Fruit fly (Drosophila melanogaster) whole organism, embryonic: ENCODE data around the gene CG32590.

Experiments used
- Adf1 ChIP-seq: fragments of 200-800 bp; sonication (Bioruptor generic); IDR thresholded peaks from 2 replicates; pipeline ENCODE4 v1.3.6; 2022; ENCODE audit warnings: missing biosample characterization, missing genetic modification characterization
- Aef1 ChIP-seq: fragments of 200-800 bp; sonication (Bioruptor generic); IDR thresholded peaks from 3 replicates; pipeline ENCODE4 v1.3.6; 2022; ENCODE audit warnings: missing biosample characterization, missing genetic modification characterization
- BtbVII ChIP-seq: fragments of 200-800 bp; sonication (Bioruptor generic); optimal IDR thresholded peaks from 3 replicates; lab custom pipeline; 2017; ENCODE audit warnings: missing biosample characterization, mild to moderate bottlenecking, missing genetic modification characterization
- CG10565 ChIP-seq: fragments of 200-800 bp; sonication (Bioruptor generic); optimal IDR thresholded peaks from 3 replicates; lab custom pipeline; 2016; ENCODE audit warnings: missing biosample characterization, mild to moderate bottlenecking, missing genetic modification characterization
- CG11456 ChIP-seq: fragments of 200-800 bp; sonication (Bioruptor generic); IDR thresholded peaks from 3 replicates; pipeline ENCODE4 v1.3.6; 2022; ENCODE audit warnings: missing biosample characterization, missing genetic modification characterization
- CG12769 ChIP-seq: fragments of 200-800 bp; sonication (Bioruptor generic); optimal IDR thresholded peaks from 2 replicates; lab custom pipeline; 2019; ENCODE audit warnings: missing biosample characterization, mild to moderate bottlenecking, missing genetic modification characterization, moderate library complexity
- CG15269 ChIP-seq: fragments of 200-800 bp; sonication (Bioruptor generic); optimal IDR thresholded peaks from 2 replicates; lab custom pipeline; 2018; ENCODE audit warnings: missing biosample characterization, mild to moderate bottlenecking, missing genetic modification characterization, moderate library complexity
- CG16813 ChIP-seq: fragments of 200-800 bp; sonication (Bioruptor generic); IDR thresholded peaks from 3 replicates; pipeline ENCODE4 v1.3.6; 2022; ENCODE audit warnings: missing biosample characterization, missing genetic modification characterization; ENCODE audit not compliant: partially characterized antibody
- CG2202 ChIP-seq: fragments of 200-800 bp; sonication (Bioruptor generic); optimal IDR thresholded peaks from 2 replicates; lab custom pipeline; 2018; ENCODE audit warnings: missing biosample characterization, mild to moderate bottlenecking, missing genetic modification characterization
- CG2712 ChIP-seq: fragments of 200-800 bp; optimal IDR thresholded peaks from 3 replicates; lab custom pipeline; 2019; ENCODE audit warnings: missing biosample characterization, mild to moderate bottlenecking, missing genetic modification characterization, moderate library complexity
- CG31388 ChIP-seq: fragments of 200-800 bp; sonication (Bioruptor generic); optimal IDR thresholded peaks from 2 replicates; lab custom pipeline; 2016; ENCODE audit warnings: missing biosample characterization, missing genetic modification characterization
- CG3995 ChIP-seq: fragments of 200-800 bp; sonication (Bioruptor generic); optimal IDR thresholded peaks from 3 replicates; lab custom pipeline; 2016; ENCODE audit warnings: missing biosample characterization, missing genetic modification characterization
- CG4360 ChIP-seq: fragments of 200-800 bp; sonication (Bioruptor generic); IDR thresholded peaks from 2 replicates; pipeline ENCODE4 v1.3.6; 2022; ENCODE audit warnings: missing biosample characterization, missing genetic modification characterization
- CG43689 ChIP-seq: fragments of 200-800 bp; sonication (Bioruptor generic); IDR thresholded peaks from 2 replicates; pipeline ENCODE4 v1.3.6; 2022; ENCODE audit warnings: missing biosample characterization, missing genetic modification characterization
- CG7357 ChIP-seq: fragments of 200-800 bp; sonication (Bioruptor generic); IDR thresholded peaks from 3 replicates; pipeline ENCODE4 v1.3.6; 2022; ENCODE audit warnings: missing biosample characterization, missing genetic modification characterization
- CG8359 ChIP-seq: fragments of 200-800 bp; sonication (Bioruptor generic); optimal IDR thresholded peaks from 2 replicates; lab custom pipeline; 2017; ENCODE audit warnings: missing biosample characterization, mild to moderate bottlenecking, missing genetic modification characterization, borderline replicate concordance
- D19B ChIP-seq: fragments of 200-800 bp; sonication (Bioruptor generic); optimal IDR thresholded peaks from 2 replicates; lab custom pipeline; 2017; ENCODE audit warnings: missing biosample characterization, mild to moderate bottlenecking, missing genetic modification characterization
- Dad ChIP-seq: fragments of 200-800 bp; sonication (Bioruptor generic); optimal IDR thresholded peaks from 3 replicates; lab custom pipeline; 2016; ENCODE audit warnings: missing biosample characterization, missing genetic modification characterization
- Doc2 ChIP-seq: fragments of 200-800 bp; sonication (Bioruptor generic); IDR thresholded peaks from 2 replicates; pipeline ENCODE4 v1.3.6; 2022; ENCODE audit warnings: missing biosample characterization, missing genetic modification characterization
- Dref ChIP-seq: fragments of 200-800 bp; sonication (Bioruptor generic); IDR thresholded peaks from 2 replicates; pipeline ENCODE4 v1.3.6; 2022; ENCODE audit warnings: missing biosample characterization, missing genetic modification characterization
- Drgx ChIP-seq: fragments of 200-800 bp; sonication (Bioruptor generic); IDR thresholded peaks from 2 replicates; pipeline ENCODE4 v1.3.6; 2022; ENCODE audit warnings: missing biosample characterization, missing genetic modification characterization
- HLH4C ChIP-seq: fragments of 200-800 bp; sonication (Bioruptor generic); IDR thresholded peaks from 3 replicates; pipeline ENCODE4 v1.3.6; 2022; ENCODE audit warnings: missing biosample characterization, missing genetic modification characterization; ENCODE audit not compliant: partially characterized antibody
- Hand ChIP-seq: fragments of 200-800 bp; sonication (Bioruptor generic); optimal IDR thresholded peaks from 2 replicates; lab custom pipeline; 2017; ENCODE audit warnings: mild to moderate bottlenecking, missing biosample characterization, missing genetic modification reagents, missing genetic modification characterization
- Jarid2 ChIP-seq: fragments of 200-800 bp; sonication (Bioruptor generic); optimal IDR thresholded peaks from 3 replicates; lab custom pipeline; 2017; ENCODE audit warnings: mild to moderate bottlenecking, missing biosample characterization, missing genetic modification reagents, missing genetic modification characterization
- Lhr ChIP-seq: fragments of 200-800 bp; sonication (Bioruptor generic); optimal IDR thresholded peaks from 3 replicates; lab custom pipeline; 2017; ENCODE audit warnings: mild to moderate bottlenecking, missing biosample characterization, missing genetic modification reagents, missing genetic modification characterization
- Mad ChIP-seq: fragments of 200-800 bp; sonication (Bioruptor generic); optimal IDR thresholded peaks from 2 replicates; lab custom pipeline; 2016; ENCODE audit warnings: missing biosample characterization, missing genetic modification characterization
- Sin3A ChIP-seq: fragments of >200 bp; optimal IDR thresholded peaks from 2 replicates; lab custom pipeline; 2018
- Trl ChIP-seq, 3 experiments: fragments of >200 bp in 2 of 3; fragments of 200-800 bp in 1 of 3; sonication (Bioruptor generic) in 1 of 3; optimal IDR thresholded peaks; 2 replicates in 1 of 3; 3 replicates in 2 of 3; lab custom pipeline; 2016 to 2017; ENCODE audit warnings: missing biosample characterization in 1 of 3, missing genetic modification characterization in 1 of 3
- YL-1 ChIP-seq: fragments of 200-800 bp; sonication (Bioruptor generic); optimal IDR thresholded peaks from 3 replicates; lab custom pipeline; 2017; ENCODE audit warnings: missing biosample characterization, mild to moderate bottlenecking, missing genetic modification characterization
- az2 ChIP-seq: fragments of 200-800 bp; sonication (Bioruptor generic); optimal IDR thresholded peaks from 3 replicates; lab custom pipeline; 2016; ENCODE audit warnings: missing biosample characterization, missing genetic modification characterization
- bigmax ChIP-seq: fragments of 200-800 bp; sonication (Bioruptor generic); optimal IDR thresholded peaks from 2 replicates; lab custom pipeline; 2018; ENCODE audit warnings: missing biosample characterization, mild to moderate bottlenecking, missing genetic modification characterization
- cad ChIP-seq: fragments of >200 bp; optimal IDR thresholded peaks from 2 replicates; lab custom pipeline; 2017; ENCODE audit warnings: missing biosample characterization, missing genetic modification characterization
- cg ChIP-seq: fragments of 200-800 bp; sonication (Bioruptor generic); optimal IDR thresholded peaks from 3 replicates; lab custom pipeline; 2019; ENCODE audit warnings: missing biosample characterization, mild to moderate bottlenecking, missing genetic modification characterization, moderate library complexity
- da ChIP-seq: fragments of 200-800 bp; sonication (Bioruptor generic); optimal IDR thresholded peaks from 2 replicates; lab custom pipeline; 2016; ENCODE audit warnings: missing biosample characterization, missing genetic modification characterization
- dm ChIP-seq: fragments of 200-800 bp; sonication (Bioruptor generic); optimal IDR thresholded peaks from 3 replicates; lab custom pipeline; 2016; ENCODE audit warnings: missing biosample characterization, missing genetic modification characterization
- gfzf ChIP-seq: fragments of 200-800 bp; sonication (Bioruptor generic); optimal IDR thresholded peaks from 2 replicates; lab custom pipeline; 2016; ENCODE audit warnings: missing biosample characterization, mild to moderate bottlenecking, missing genetic modification characterization, moderate library complexity
- gsb-n ChIP-seq: fragments of 200-800 bp; sonication (Bioruptor generic); optimal IDR thresholded peaks from 3 replicates; lab custom pipeline; 2018; ENCODE audit warnings: missing biosample characterization, mild to moderate bottlenecking, missing genetic modification characterization
- hkb ChIP-seq, 2 experiments: fragments of 200-800 bp in 1 of 2; fragments of >200 bp in 1 of 2; sonication (Bioruptor generic) in 1 of 2; IDR thresholded peaks in 1 of 2; optimal IDR thresholded peaks in 1 of 2; 2 replicates each; pipeline versions ENCODE4 v1.3.6 to Lab custom; 2017 to 2022; ENCODE audit warnings: missing biosample characterization in 1 of 2, missing genetic modification characterization in 1 of 2
- kni ChIP-seq: fragments of 200-800 bp; sonication (Bioruptor generic); optimal IDR thresholded peaks from 3 replicates; lab custom pipeline; 2017; ENCODE audit warnings: mild to moderate bottlenecking, missing biosample characterization, missing genetic modification reagents, missing genetic modification characterization
- lov ChIP-seq, 2 experiments: fragments of 200-800 bp in 1 of 2; fragments of >200 bp in 1 of 2; sonication (Bioruptor generic) in 1 of 2; IDR thresholded peaks in 1 of 2; optimal IDR thresholded peaks in 1 of 2; 2 replicates in 1 of 2; 3 replicates in 1 of 2; pipeline versions ENCODE4 v1.3.6 to Lab custom; 2017 to 2022; ENCODE audit warnings: missing biosample characterization in 1 of 2, missing genetic modification characterization in 1 of 2
- pita ChIP-seq: fragments of 200-800 bp; sonication (Bioruptor generic); optimal IDR thresholded peaks from 2 replicates; lab custom pipeline; 2017; ENCODE audit warnings: missing biosample characterization, mild to moderate bottlenecking, missing genetic modification characterization
- pzg ChIP-seq: fragments of 200-800 bp; sonication (Bioruptor generic); optimal IDR thresholded peaks from 3 replicates; lab custom pipeline; 2018; ENCODE audit warnings: missing biosample characterization, mild to moderate bottlenecking, missing genetic modification characterization, moderate library complexity
- sd ChIP-seq: fragments of 200-800 bp; sonication (Bioruptor generic); optimal IDR thresholded peaks from 3 replicates; lab custom pipeline; 2018; ENCODE audit warnings: missing biosample characterization, mild to moderate bottlenecking, missing genetic modification characterization, moderate library complexity
- sens-2 ChIP-seq: fragments of 200-800 bp; sonication (Bioruptor generic); IDR thresholded peaks from 2 replicates; pipeline ENCODE4 v1.3.6; 2022; ENCODE audit warnings: missing biosample characterization, missing genetic modification characterization
- sna ChIP-seq: fragments of 200-800 bp; sonication (Bioruptor generic); IDR thresholded peaks from 2 replicates; pipeline ENCODE4 v1.3.6; 2022; ENCODE audit warnings: missing biosample characterization, missing genetic modification characterization; ENCODE audit not compliant: partially characterized antibody
- tll ChIP-seq, 2 experiments: fragments of 200-800 bp in 1 of 2; fragments of >200 bp in 1 of 2; sonication (Bioruptor generic) in 1 of 2; optimal IDR thresholded peaks; 2 replicates each; lab custom pipeline; 2017 to 2019; ENCODE audit warnings: missing biosample characterization in 2 of 2, missing genetic modification characterization in 2 of 2, mild to moderate bottlenecking in 1 of 2, moderate library complexity in 1 of 2
- trem ChIP-seq: fragments of 200-800 bp; optimal IDR thresholded peaks from 3 replicates; lab custom pipeline; 2019; ENCODE audit warnings: missing biosample characterization, mild to moderate bottlenecking, missing genetic modification characterization, moderate library complexity
- z ChIP-seq: fragments of 200-800 bp; sonication (Bioruptor generic); IDR thresholded peaks from 3 replicates; pipeline ENCODE4 v1.3.6; 2022; ENCODE audit warnings: missing biosample characterization, missing genetic modification characterization

Gene CG32590

DNA sequence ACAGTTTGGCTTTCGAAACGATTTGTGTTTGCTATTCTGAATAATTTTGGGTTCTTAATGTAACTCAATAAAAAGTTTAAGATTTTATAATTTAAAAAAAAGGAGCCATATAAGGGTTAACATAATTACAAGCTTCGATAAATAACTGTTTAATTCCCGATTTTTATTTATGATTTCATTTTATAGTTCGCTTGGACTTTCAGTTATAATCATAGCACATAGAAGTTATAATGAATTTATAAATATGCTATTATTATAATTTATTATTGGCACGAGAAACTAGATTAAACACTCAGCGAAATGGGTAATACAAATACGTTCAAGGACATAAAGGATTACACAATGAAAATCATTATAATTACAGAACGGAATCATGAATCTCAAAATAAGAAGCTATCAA, 2.5 kb downstream of the CG32590 start, which contains the start of gene CG14410:
Gene CG14410 (plus strand): TSS at position 301 of the 400 bp plus-strand sequence.
- TF ChIP-seq Mad (GFP tag; lab: Kevin White, UChicago) (no peak), Aef1 (GFP tag; lab: Robert Waterston, UW) (no peak), Drgx (GFP tag; lab: Robert Waterston, UW) (no peak), D19B (no peak), CG10565 (GFP tag; lab: Kevin White, UChicago) (no peak), CG2712 (no peak), CG12769 (tag; lab: Kevin White, UChicago) (no peak), HLH4C (no peak), lov (optimal IDR thresholded peaks at IDR 0.05; lab: Kevin White, UChicago) (no peak), lov (GFP tag; IDR thresholded peaks at IDR 0.05; lab: Robert Waterston, UW) (no peak), sens-2 (GFP tag; lab: Robert Waterston, UW) (no peak), Hand (no peak), BtbVII (GFP tag; lab: Kevin White, UChicago) (no peak), pita (GFP tag; lab: Kevin White, UChicago) (no peak), da (GFP tag; lab: Kevin White, UChicago) (no peak), Doc2 (GFP tag; lab: Robert Waterston, UW) (no peak), CG31388 (GFP tag; lab: Kevin White, UChicago) (no peak), sd (tag; lab: Kevin White, UChicago) (no peak), CG2202 (no peak), CG11456 (no peak), gsb-n (tag; lab: Kevin White, UChicago) (no peak)

DNA sequence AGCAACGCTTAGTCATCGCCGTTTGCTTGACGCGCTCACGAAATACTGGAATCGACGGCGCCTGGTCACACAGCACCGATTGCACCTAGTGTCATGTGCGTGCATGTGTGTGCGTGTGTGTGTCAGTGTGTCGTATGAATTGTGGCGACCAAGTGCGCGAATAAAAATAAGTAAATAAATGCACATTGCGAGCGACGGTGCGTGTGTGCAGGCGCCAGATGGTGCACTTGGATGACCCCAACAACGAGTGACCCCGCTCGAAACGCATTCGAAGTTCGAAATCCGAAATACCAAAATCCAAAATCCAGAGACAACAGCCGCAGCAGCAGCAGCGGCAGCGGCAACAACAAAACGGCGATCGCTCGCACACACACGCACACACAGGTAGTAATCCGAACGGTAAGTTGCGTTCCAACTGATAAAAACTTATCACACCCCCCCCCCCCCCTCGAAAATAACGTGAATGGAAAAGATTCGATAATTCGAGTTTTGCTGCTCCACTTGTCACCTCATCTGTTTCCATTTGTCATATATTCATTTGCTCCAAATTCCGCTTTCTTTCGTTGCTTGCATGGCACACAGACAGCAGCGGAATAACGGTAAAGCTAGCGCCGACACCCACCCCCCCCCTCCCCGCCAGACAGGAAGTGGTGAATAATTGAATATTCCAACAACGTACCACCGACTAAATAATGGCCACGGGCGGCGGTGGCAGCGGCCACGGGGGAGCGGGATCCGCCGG, 6.2 kb downstream of the CG32590 start, which contains the start of gene CG14411:
Gene CG14411 (plus strand): TSS at position 86 of the 742 bp plus-strand sequence.
- peak; percentile 29 for TF ChIP-seq Sin3A
- TF ChIP-seq CG16813, result peak; percentile 18; the same call in 1 of the 3 replicates
- TF ChIP-seq CG8359, result no peak
- peak; percentile 36 for TF ChIP-seq Lhr (GFP tag; lab: Kevin White, UChicago)
- TF ChIP-seq gfzf, result peak; percentile 78
- TF ChIP-seq Jarid2 (GFP tag; lab: Kevin White, UChicago), result peak; percentile 42
- peak; percentile 32 for TF ChIP-seq dm (GFP tag; lab: Kevin White, UChicago)
- TF ChIP-seq sna (GFP tag; lab: Robert Waterston, UW), result peak; percentile 16; the same call in 1 of the 2 replicates
- no peak for TF ChIP-seq CG43689 (GFP tag; lab: Robert Waterston, UW)
- TF ChIP-seq CG4360, result peak; percentile 58
- peak; percentile 2 for TF ChIP-seq CG3995 (GFP tag; lab: Kevin White, UChicago)
- TF ChIP-seq trem (tag; lab: Kevin White, UChicago), result peak; percentile 68
- TF ChIP-seq CG15269 (tag; lab: Kevin White, UChicago), result no peak
- peak; percentile 52 for TF ChIP-seq Dref (GFP tag; lab: Robert Waterston, UW)
- no peak for TF ChIP-seq z (GFP tag; lab: Robert Waterston, UW)
- no peak for TF ChIP-seq tll (GFP tag; optimal IDR thresholded peaks at IDR 0.05; lab: Kevin White, UChicago)
- TF ChIP-seq cg, result peak; percentile 91
- peak; percentile 58 for TF ChIP-seq YL-1 (GFP tag; lab: Kevin White, UChicago)
- TF ChIP-seq az2 (GFP tag; lab: Kevin White, UChicago), result no peak
- no peak for TF ChIP-seq CG7357 (GFP tag; lab: Robert Waterston, UW)
- TF ChIP-seq pzg (GFP tag; lab: Kevin White, UChicago), result peak; percentile 79
- TF ChIP-seq Trl (optimal IDR thresholded peaks at IDR 0.05; lab: Kevin White, UChicago), result no peak
- no peak for TF ChIP-seq Trl (GFP tag; optimal IDR thresholded peaks at IDR 0.05; lab: Kevin White, UChicago)
- TF ChIP-seq hkb (optimal IDR thresholded peaks at IDR 0.05; lab: Kevin White, UChicago), result no peak
- TF ChIP-seq hkb (GFP tag; IDR thresholded peaks at IDR 0.05; lab: Robert Waterston, UW), result no peak
- peak; percentile 69 for TF ChIP-seq kni
- TF ChIP-seq bigmax (GFP tag; lab: Kevin White, UChicago), result no peak
- TF ChIP-seq Dad (GFP tag; lab: Kevin White, UChicago), result no peak
- TF ChIP-seq Adf1 (GFP tag; lab: Robert Waterston, UW), result peak; percentile 82
- TF ChIP-seq cad (GFP tag; lab: Kevin White, UChicago), result no peak
